Fruit fly (Drosophila melanogaster) whole organism, prepupa: Measurements from ENCODE around the gene squ.
A peak's percentile ranks its signal among the peaks of the same experiment; 100 is the strongest.

Source experiments
- CG10669 ChIP-seq: fragments of 200-800 bp; sonication (Bioruptor generic); optimal IDR thresholded peaks from 3 replicates; lab custom pipeline; 2018; ENCODE audit warnings: missing biosample characterization, mild to moderate bottlenecking, missing genetic modification characterization, moderate library complexity
- CG11902 ChIP-seq: fragments of 200-800 bp; sonication (Bioruptor generic); optimal IDR thresholded peaks from 3 replicates; lab custom pipeline; 2016; ENCODE audit warnings: missing biosample characterization, missing genetic modification characterization
- CG15336 ChIP-seq: fragments of 200-800 bp; sonication (Bioruptor generic); IDR thresholded peaks from 2 replicates; pipeline ENCODE4 v1.3.6; 2022; ENCODE audit warnings: missing biosample characterization, missing genetic modification characterization
- CG1621 ChIP-seq: fragments of 200-800 bp; sonication (Bioruptor generic); optimal IDR thresholded peaks from 3 replicates; lab custom pipeline; 2018; ENCODE audit warnings: missing biosample characterization, mild to moderate bottlenecking, missing genetic modification characterization
- CG32006 ChIP-seq: fragments of 200-800 bp; sonication (Bioruptor generic); optimal IDR thresholded peaks from 3 replicates; lab custom pipeline; 2017; ENCODE audit warnings: missing biosample characterization, mild to moderate bottlenecking, missing genetic modification characterization
- CG34406 ChIP-seq: fragments of 200-800 bp; sonication (Bioruptor generic); optimal IDR thresholded peaks from 3 replicates; lab custom pipeline; 2016; ENCODE audit warnings: missing biosample characterization, missing genetic modification characterization
- CG3919 ChIP-seq: fragments of 200-800 bp; sonication (Bioruptor generic); optimal IDR thresholded peaks from 3 replicates; lab custom pipeline; 2016; ENCODE audit warnings: missing biosample characterization, missing genetic modification characterization
- CG4318 ChIP-seq: fragments of 200-800 bp; sonication (Bioruptor generic); optimal IDR thresholded peaks from 3 replicates; lab custom pipeline; 2017; ENCODE audit warnings: missing biosample characterization, mild to moderate bottlenecking, missing genetic modification characterization
- CG6163 ChIP-seq: fragments of 200-800 bp; sonication (Bioruptor generic); IDR thresholded peaks from 3 replicates; pipeline ENCODE4 v1.3.6; 2022; ENCODE audit warnings: missing biosample characterization, missing genetic modification characterization
- CG6276 ChIP-seq: fragments of 200-800 bp; sonication (Bioruptor generic); optimal IDR thresholded peaks from 2 replicates; lab custom pipeline; 2017; ENCODE audit warnings: missing biosample characterization, mild to moderate bottlenecking, missing genetic modification characterization
- CG6854 ChIP-seq: fragments of 200-800 bp; sonication (Bioruptor generic); optimal IDR thresholded peaks from 2 replicates; lab custom pipeline; 2017; ENCODE audit warnings: missing biosample characterization, mild to moderate bottlenecking, missing genetic modification characterization
- CG8119 ChIP-seq: fragments of 200-800 bp; sonication (Bioruptor generic); IDR thresholded peaks from 3 replicates; pipeline ENCODE4 v1.3.6; 2022; ENCODE audit warnings: missing biosample characterization, missing genetic modification characterization
- CG9139 ChIP-seq: fragments of 200-800 bp; sonication (Bioruptor generic); optimal IDR thresholded peaks from 3 replicates; lab custom pipeline; 2017; ENCODE audit warnings: missing biosample characterization, mild to moderate bottlenecking, missing genetic modification characterization
- Eip75B ChIP-seq: fragments of 200-800 bp; sonication (Bioruptor generic); optimal IDR thresholded peaks from 3 replicates; lab custom pipeline; 2016; ENCODE audit warnings: missing biosample characterization, missing genetic modification characterization
- Eip78C ChIP-seq: fragments of 200-800 bp; sonication (Bioruptor generic); peaks from one replicate; lab custom pipeline; 2016; ENCODE audit warnings: missing biosample characterization, missing genetic modification characterization
- Eip93F ChIP-seq: fragments of 200-800 bp; sonication (Bioruptor generic); optimal IDR thresholded peaks from 2 replicates; lab custom pipeline; 2016; ENCODE audit warnings: missing biosample characterization, mild to moderate bottlenecking, missing genetic modification characterization
- Ets21C ChIP-seq: fragments of 200-800 bp; sonication (Bioruptor generic); optimal IDR thresholded peaks from 3 replicates; lab custom pipeline; 2016; ENCODE audit warnings: missing biosample characterization, missing genetic modification characterization
- Ets96B ChIP-seq: fragments of 200-800 bp; optimal IDR thresholded peaks from 2 replicates; lab custom pipeline; 2019; ENCODE audit warnings: missing biosample characterization, mild to moderate bottlenecking, missing genetic modification characterization, moderate library complexity
- Gug ChIP-seq: fragments of 200-800 bp; sonication (Bioruptor generic); IDR thresholded peaks from 2 replicates; pipeline ENCODE4 v1.3.6; 2022; ENCODE audit warnings: missing biosample characterization, missing genetic modification characterization
- Hr38 ChIP-seq: sonication (Bioruptor generic); optimal IDR thresholded peaks from 2 replicates; lab custom pipeline; 2016; ENCODE audit warnings: missing biosample characterization, missing genetic modification characterization
- Hr4 ChIP-seq: fragments of 200-800 bp; sonication (Bioruptor generic); optimal IDR thresholded peaks from 3 replicates; lab custom pipeline; 2016; ENCODE audit warnings: missing biosample characterization, missing genetic modification characterization
- Lpt ChIP-seq: fragments of 200-800 bp; sonication (Bioruptor generic); optimal IDR thresholded peaks from 3 replicates; lab custom pipeline; 2016; ENCODE audit warnings: missing biosample characterization, missing genetic modification characterization
- Sox14 ChIP-seq: fragments of 200-800 bp; sonication (Bioruptor generic); optimal IDR thresholded peaks from 3 replicates; lab custom pipeline; 2016; ENCODE audit warnings: missing biosample characterization, missing genetic modification characterization
- acj6 ChIP-seq: fragments of 200-800 bp; sonication (Bioruptor generic); optimal IDR thresholded peaks from 3 replicates; lab custom pipeline; 2016; ENCODE audit warnings: missing biosample characterization, missing genetic modification characterization
- dac ChIP-seq: fragments of 200-800 bp; sonication (Bioruptor generic); optimal IDR thresholded peaks from 2 replicates; lab custom pipeline; 2017; ENCODE audit warnings: missing biosample characterization, mild to moderate bottlenecking, missing genetic modification characterization
- dsx ChIP-seq: fragments of 200-800 bp; optimal IDR thresholded peaks from 3 replicates; lab custom pipeline; 2019; ENCODE audit warnings: missing biosample characterization, mild to moderate bottlenecking, missing genetic modification characterization, moderate library complexity; ENCODE audit not compliant: poor library complexity, severe bottlenecking
- eg ChIP-seq: fragments of 200-800 bp; sonication (Bioruptor generic); IDR thresholded peaks from 3 replicates; pipeline ENCODE4 v1.3.6; 2022; ENCODE audit warnings: missing biosample characterization, missing genetic modification characterization
- esn ChIP-seq: fragments of 200-800 bp; sonication (Bioruptor generic); optimal IDR thresholded peaks from 2 replicates; lab custom pipeline; 2016; ENCODE audit warnings: missing biosample characterization, mild to moderate bottlenecking, missing genetic modification characterization, moderate library complexity
- fd59A ChIP-seq: fragments of 200-800 bp; sonication (Bioruptor generic); optimal IDR thresholded peaks from 2 replicates; lab custom pipeline; 2017; ENCODE audit warnings: missing biosample characterization, mild to moderate bottlenecking, missing genetic modification characterization, missing genetic modification reagents
- fkh ChIP-seq: fragments of 200-800 bp; sonication (Bioruptor generic); optimal IDR thresholded peaks from 3 replicates; lab custom pipeline; 2017; ENCODE audit warnings: missing biosample characterization, mild to moderate bottlenecking, missing genetic modification characterization, moderate library complexity
- salr ChIP-seq, 2 experiments: fragments of 200-800 bp; sonication (Bioruptor generic); optimal IDR thresholded peaks; 3 replicates each; lab custom pipeline; 2016 to 2018; ENCODE audit warnings: missing biosample characterization in 2 of 2, missing genetic modification characterization in 2 of 2, mild to moderate bottlenecking in 1 of 2
- ss ChIP-seq, 2 experiments: fragments of 200-800 bp; sonication (Bioruptor generic); optimal IDR thresholded peaks; 2 replicates in 1 of 2; 3 replicates in 1 of 2; lab custom pipeline; 2017 to 2018; ENCODE audit warnings: mild to moderate bottlenecking in 2 of 2, missing biosample characterization in 2 of 2, missing genetic modification characterization in 2 of 2, moderate library complexity in 1 of 2

The squ gene

dm6 chr2L:16679817-16680683, at the start of gene squ, which contains the start of gene grp:
squ (plus strand) TSS chr2L:16680054.
grp (plus strand) TSS chr2L:16680054.
- TF ChIP-seq esn (GFP tag; lab: Kevin White, UChicago) (peak; percentile 32), fkh (GFP tag; lab: Kevin White, UChicago) (peak; percentile 84), ss (GFP tag; optimal IDR thresholded peaks at IDR 0.05; lab: Kevin White, UChicago) (peak; percentile 41 to 58), CG9139 (peak; percentile 22), acj6 (GFP tag; lab: Kevin White, UChicago) (no peak), CG8119 (GFP tag; lab: Robert Waterston, UW) (peak; percentile 14; the same call in 1 of the 3 replicates), Eip75B (GFP tag; lab: Kevin White, UChicago) (peak; percentile 9), Sox14 (GFP tag; lab: Kevin White, UChicago) (peak; percentile 64), CG6276 (GFP tag; lab: Kevin White, UChicago) (no peak), Eip78C (GFP tag; lab: Kevin White, UChicago) (peak; percentile 73), salr (GFP tag; optimal IDR thresholded peaks at IDR 0.05; lab: Kevin White, UChicago) (no peak), CG6163 (no peak), CG1621 (tag; lab: Kevin White, UChicago) (peak; percentile 44), CG3919 (GFP tag; lab: Kevin White, UChicago) (no peak), CG6854 (GFP tag; lab: Kevin White, UChicago) (peak; percentile 63), Ets96B (tag; lab: Kevin White, UChicago) (no peak), dsx (GFP tag; lab: Kevin White, UChicago) (no peak), Hr4 (no peak)

- TF ChIP-seq dac (GFP tag; lab: Kevin White, UChicago): no peak
- peak; percentile 47 for TF ChIP-seq fkh (GFP tag; lab: Kevin White, UChicago)
- no peak for TF ChIP-seq CG10669 (GFP tag; lab: Kevin White, UChicago)
- no peak for TF ChIP-seq CG15336 (GFP tag; lab: Robert Waterston, UW)
- peak; percentile 40; the same call in 1 of the 3 replicates for TF ChIP-seq eg (GFP tag; lab: Robert Waterston, UW)
- peak; percentile 6 for TF ChIP-seq CG6854 (GFP tag; lab: Kevin White, UChicago)
- TF ChIP-seq CG6163: peak; percentile 51; the same call in 2 of the 3 replicates
Measured at dm6 chr2L:16637335-16637734, 42.5 kb upstream of the squ start.

dm6 chr2L:16638349-16638748, 41.5 kb upstream of the squ start:
- TF ChIP-seq Hr38 (GFP tag; lab: Kevin White, UChicago) (no peak), Gug (GFP tag; lab: Robert Waterston, UW) (0 out of 2 replicates have a peak, but pooled peaks have one; percentile 24), ss (GFP tag; optimal IDR thresholded peaks at IDR 0.05; lab: Kevin White, UChicago) (peak in 1 of 2 experiments; percentile 31)

- TF ChIP-seq eg (GFP tag; lab: Robert Waterston, UW) (peak; percentile 55; the same call in 1 of the 3 replicates), CG4318 (GFP tag; lab: Kevin White, UChicago) (no peak), CG6854 (GFP tag; lab: Kevin White, UChicago) (no peak), CG8119 (GFP tag; lab: Robert Waterston, UW) (peak; percentile 43; the same call in 2 of the 3 replicates), Lpt (GFP tag; lab: Kevin White, UChicago) (peak; percentile 19), CG15336 (GFP tag; lab: Robert Waterston, UW) (peak; percentile 44; the same call in 1 of the 2 replicates), Eip93F (no peak)
Measured at dm6 chr2L:16640846-16641245, 39.0 kb upstream of the squ start.

dm6 chr2L:16643445-16643844, 36.4 kb upstream of the squ start:
- no peak for TF ChIP-seq Ets96B (tag; lab: Kevin White, UChicago)
- TF ChIP-seq CG34406 (GFP tag; lab: Kevin White, UChicago): no peak
- TF ChIP-seq Ets21C (GFP tag; lab: Kevin White, UChicago): no peak
- no peak for TF ChIP-seq CG11902
- TF ChIP-seq CG32006 (GFP tag; lab: Kevin White, UChicago): no peak
- TF ChIP-seq fd59A: no peak
- TF ChIP-seq Eip93F: no peak
- TF ChIP-seq fkh (GFP tag; lab: Kevin White, UChicago): peak; percentile 11
